Worm (Caenorhabditis elegans) whole organism, young adult: Measurements from ENCODE around the gene cnc-8.

Experiments used
- F39B2.1 ChIP-seq: fragments of 200-800 bp; sonication (Bioruptor generic); IDR thresholded peaks from 2 replicates; pipeline ENCODE4 v1.3.6; 2022; ENCODE audit warnings: missing genetic modification reagents, missing genetic modification characterization, missing compliant biosample characterization
- F57A8.1 ChIP-seq: fragments of 200-800 bp; sonication (Bioruptor generic); optimal IDR thresholded peaks from 2 replicates; lab custom pipeline; 2018; ENCODE audit warnings: mild to moderate bottlenecking, missing genetic modification characterization, moderate library complexity, missing compliant biosample characterization
- mxl-1 ChIP-seq: sonication (generic microtip); optimal IDR thresholded peaks from 2 replicates; lab custom pipeline; 2016; ENCODE audit warnings: missing genetic modification characterization, missing compliant biosample characterization
- nhr-90 ChIP-seq: sonication (generic microtip); optimal IDR thresholded peaks from 2 replicates; lab custom pipeline; 2016; ENCODE audit warnings: missing genotype, mild to moderate bottlenecking, missing genetic modification characterization, missing compliant biosample characterization
- tbx-9 ChIP-seq: sonication (generic microtip); optimal IDR thresholded peaks from 2 replicates; lab custom pipeline; 2016; ENCODE audit warnings: borderline replicate concordance, missing genetic modification characterization, inconsistent platforms, missing compliant biosample characterization

DNA sequence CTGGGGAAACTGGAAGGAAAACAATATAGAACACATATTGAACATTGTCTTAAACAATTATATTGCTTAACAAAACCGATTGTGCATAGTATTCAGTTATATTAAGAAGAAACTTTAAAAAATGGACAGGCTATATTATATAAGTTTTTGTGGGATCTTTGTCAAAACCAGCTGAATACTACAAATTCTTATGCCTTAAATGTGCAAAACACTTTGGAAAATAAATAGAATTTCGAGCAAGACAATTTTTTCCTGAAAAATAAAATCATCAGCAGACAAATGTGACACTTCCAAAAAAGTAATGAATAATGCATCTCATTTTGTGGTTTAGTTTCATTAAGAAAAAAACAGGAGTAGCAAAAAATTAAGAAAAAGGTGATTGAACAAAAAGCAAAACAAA is 9.0 kb upstream of the cnc-8 start:
- TF ChIP-seq nhr-90 (tag; lab: Kevin White, UChicago) = no peak
- no peak for TF ChIP-seq mxl-1 (tag; lab: Kevin White, UChicago)
- no peak for TF ChIP-seq F57A8.1 (GFP tag; lab: Kevin White, UChicago)
- TF ChIP-seq tbx-9 = no peak
- no peak for TF ChIP-seq F39B2.1 (GFP tag; lab: Robert Waterston, UW)
